Fruit fly (Drosophila melanogaster) whole organism, embryonic: ENCODE measurements around the gene mRpS30.

Experiments
- Ada2b ChIP-seq: fragments of 200-800 bp; sonication (Bioruptor generic); IDR thresholded peaks from 2 replicates; pipeline ENCODE4 v1.3.6; 2022; ENCODE audit warnings: missing biosample characterization, missing genetic modification characterization
- BtbVII ChIP-seq: fragments of 200-800 bp; sonication (Bioruptor generic); optimal IDR thresholded peaks from 3 replicates; lab custom pipeline; 2017; ENCODE audit warnings: missing biosample characterization, mild to moderate bottlenecking, missing genetic modification characterization
- C15 ChIP-seq: fragments of 200-800 bp; sonication (Bioruptor generic); IDR thresholded peaks from 3 replicates; pipeline ENCODE4 v1.3.6; 2022; ENCODE audit warnings: missing biosample characterization, missing genetic modification characterization
- CG10209 ChIP-seq: fragments of 200-800 bp; sonication (Bioruptor generic); optimal IDR thresholded peaks from 3 replicates; lab custom pipeline; 2017; ENCODE audit warnings: missing biosample characterization, mild to moderate bottlenecking, missing genetic modification characterization, missing genetic modification reagents
- CG1024 ChIP-seq: fragments of 200-800 bp; sonication (Bioruptor generic); IDR thresholded peaks from 2 replicates; pipeline ENCODE4 v1.3.6; 2022; ENCODE audit warnings: missing biosample characterization, missing genetic modification characterization
- CG12219 ChIP-seq: fragments of 200-800 bp; sonication (Bioruptor generic); optimal IDR thresholded peaks from 3 replicates; lab custom pipeline; 2018; ENCODE audit warnings: missing biosample characterization, mild to moderate bottlenecking, missing genetic modification characterization
- CG14667 ChIP-seq: fragments of 200-800 bp; sonication (Bioruptor generic); IDR thresholded peaks from 2 replicates; pipeline ENCODE4 v1.3.6; 2022; ENCODE audit warnings: missing biosample characterization, missing genetic modification characterization
- CG15269 ChIP-seq: fragments of 200-800 bp; sonication (Bioruptor generic); optimal IDR thresholded peaks from 2 replicates; lab custom pipeline; 2018; ENCODE audit warnings: missing biosample characterization, mild to moderate bottlenecking, missing genetic modification characterization, moderate library complexity
- CG1529 ChIP-seq: fragments of 200-800 bp; sonication (Bioruptor generic); optimal IDR thresholded peaks from 3 replicates; lab custom pipeline; 2018; ENCODE audit warnings: missing biosample characterization, missing genetic modification characterization
- CG15479 ChIP-seq: fragments of 200-800 bp; sonication (Bioruptor generic); optimal IDR thresholded peaks from 3 replicates; lab custom pipeline; 2019; ENCODE audit warnings: missing biosample characterization, mild to moderate bottlenecking, missing genetic modification characterization, moderate library complexity
- CG17912 ChIP-seq: fragments of 200-800 bp; sonication (Bioruptor generic); optimal IDR thresholded peaks from 2 replicates; lab custom pipeline; 2018; ENCODE audit warnings: missing biosample characterization, mild to moderate bottlenecking, missing genetic modification characterization
- CG2875 ChIP-seq: fragments of 200-800 bp; sonication (Bioruptor generic); optimal IDR thresholded peaks from 2 replicates; lab custom pipeline; 2017; ENCODE audit warnings: missing biosample characterization, mild to moderate bottlenecking, missing genetic modification characterization, missing genetic modification reagents
- CG31388 ChIP-seq: fragments of 200-800 bp; sonication (Bioruptor generic); optimal IDR thresholded peaks from 2 replicates; lab custom pipeline; 2016; ENCODE audit warnings: missing biosample characterization, missing genetic modification characterization
- CG34376 ChIP-seq: fragments of 200-800 bp; sonication (Bioruptor generic); optimal IDR thresholded peaks from 2 replicates; lab custom pipeline; 2018; ENCODE audit warnings: missing biosample characterization, mild to moderate bottlenecking, missing genetic modification characterization
- CG34422 ChIP-seq: fragments of 200-800 bp; sonication (Bioruptor generic); IDR thresholded peaks from 3 replicates; pipeline ENCODE4 v1.3.6; 2022; ENCODE audit warnings: missing biosample characterization, missing genetic modification characterization
- CG3847 ChIP-seq: fragments of 200-800 bp; sonication (Bioruptor generic); IDR thresholded peaks from 2 replicates; pipeline ENCODE4 v1.3.6; 2022; ENCODE audit warnings: missing biosample characterization, missing genetic modification characterization
- CG42726 ChIP-seq: fragments of 200-800 bp; sonication (Bioruptor generic); IDR thresholded peaks from 2 replicates; pipeline ENCODE4 v1.3.6; 2022; ENCODE audit warnings: missing biosample characterization, missing genetic modification characterization; ENCODE audit not compliant: partially characterized antibody
- CG7372 ChIP-seq: fragments of 200-800 bp; sonication (Bioruptor generic); IDR thresholded peaks from 2 replicates; pipeline ENCODE4 v1.3.6; 2022; ENCODE audit warnings: missing biosample characterization, missing genetic modification characterization
- CG8765 ChIP-seq: fragments of 200-800 bp; sonication (Bioruptor generic); IDR thresholded peaks from 2 replicates; pipeline ENCODE4 v1.3.6; 2022; ENCODE audit warnings: missing biosample characterization, missing genetic modification characterization
- CG9437 ChIP-seq: fragments of 200-800 bp; sonication (Bioruptor generic); optimal IDR thresholded peaks from 2 replicates; lab custom pipeline; 2018; ENCODE audit warnings: missing biosample characterization, mild to moderate bottlenecking, missing genetic modification characterization
- Camta ChIP-seq: fragments of 200-800 bp; sonication (Bioruptor generic); optimal IDR thresholded peaks from 2 replicates; lab custom pipeline; 2016; ENCODE audit warnings: missing biosample characterization, missing genetic modification characterization
- CrebB ChIP-seq: fragments of 200-800 bp; sonication (Bioruptor generic); optimal IDR thresholded peaks from 3 replicates; lab custom pipeline; 2018; ENCODE audit warnings: missing biosample characterization, mild to moderate bottlenecking, missing genetic modification characterization
- Dip2 ChIP-seq: fragments of 200-800 bp; sonication (Bioruptor generic); IDR thresholded peaks from 2 replicates; pipeline ENCODE4 v1.3.6; 2022; ENCODE audit warnings: missing biosample characterization, missing genetic modification characterization
- HLHmδ ChIP-seq: fragments of 200-800 bp; sonication (Bioruptor generic); optimal IDR thresholded peaks from 2 replicates; lab custom pipeline; 2018; ENCODE audit warnings: missing biosample characterization, mild to moderate bottlenecking, missing genetic modification characterization, moderate library complexity
- Hand ChIP-seq: fragments of 200-800 bp; sonication (Bioruptor generic); optimal IDR thresholded peaks from 2 replicates; lab custom pipeline; 2017; ENCODE audit warnings: mild to moderate bottlenecking, missing biosample characterization, missing genetic modification reagents, missing genetic modification characterization
- Hey ChIP-seq: fragments of 200-800 bp; sonication (Bioruptor generic); optimal IDR thresholded peaks from 3 replicates; lab custom pipeline; 2018; ENCODE audit warnings: missing biosample characterization, mild to moderate bottlenecking, missing genetic modification characterization
- Meics ChIP-seq: fragments of 200-800 bp; sonication (Bioruptor generic); optimal IDR thresholded peaks from 2 replicates; lab custom pipeline; 2017; ENCODE audit warnings: missing biosample characterization, mild to moderate bottlenecking, missing genetic modification characterization
- Mes4 ChIP-seq: fragments of 200-800 bp; sonication (Bioruptor generic); optimal IDR thresholded peaks from 2 replicates; lab custom pipeline; 2016; ENCODE audit warnings: missing biosample characterization, missing genetic modification characterization
- Mrtf ChIP-seq: fragments of 200-800 bp; sonication (Bioruptor generic); IDR thresholded peaks from 3 replicates; pipeline ENCODE4 v1.3.6; 2022; ENCODE audit warnings: missing biosample characterization, missing genetic modification characterization
- Neu2 ChIP-seq: fragments of 200-800 bp; sonication (Bioruptor generic); optimal IDR thresholded peaks from 3 replicates; lab custom pipeline; 2016; ENCODE audit warnings: missing biosample characterization, missing genetic modification characterization, borderline replicate concordance
- Nf-YB ChIP-seq: fragments of 200-800 bp; sonication (Bioruptor generic); optimal IDR thresholded peaks from 3 replicates; lab custom pipeline; 2019; ENCODE audit warnings: missing biosample characterization, mild to moderate bottlenecking, missing genetic modification characterization, moderate library complexity
- Rfx ChIP-seq: fragments of 200-800 bp; sonication (Bioruptor generic); IDR thresholded peaks from 2 replicates; pipeline ENCODE4 v1.3.6; 2022; ENCODE audit warnings: missing biosample characterization, missing genetic modification characterization
- TFAM ChIP-seq: fragments of 200-800 bp; sonication (Bioruptor generic); optimal IDR thresholded peaks from 2 replicates; lab custom pipeline; 2017; ENCODE audit warnings: missing biosample characterization, missing genetic modification characterization, inconsistent platforms
- abd-A ChIP-seq: fragments of 200-800 bp; sonication (Bioruptor generic); optimal IDR thresholded peaks from 3 replicates; lab custom pipeline; 2019; ENCODE audit warnings: missing biosample characterization, mild to moderate bottlenecking, missing genetic modification characterization, moderate library complexity
- chinmo ChIP-seq: fragments of 200-800 bp; sonication (Bioruptor generic); IDR thresholded peaks from 4 replicates; pipeline ENCODE4 v1.3.6; 2022; ENCODE audit warnings: missing biosample characterization, missing genetic modification characterization; ENCODE audit not compliant: partially characterized antibody
- ems ChIP-seq: fragments of 200-800 bp; sonication (Bioruptor generic); optimal IDR thresholded peaks from 3 replicates; lab custom pipeline; 2016; ENCODE audit warnings: missing biosample characterization, missing genetic modification characterization
- en ChIP-seq: fragments of 200-800 bp; sonication (Bioruptor generic); optimal IDR thresholded peaks from 2 replicates; lab custom pipeline; 2016; ENCODE audit warnings: missing biosample characterization, missing genetic modification characterization
- fu2 ChIP-seq: fragments of 200-800 bp; sonication (Bioruptor generic); optimal IDR thresholded peaks from 2 replicates; lab custom pipeline; 2016; ENCODE audit warnings: missing biosample characterization, missing genetic modification characterization
- insv ChIP-seq, 2 experiments: fragments of 200-800 bp; sonication (Bioruptor generic); optimal IDR thresholded peaks; 3 replicates each; lab custom pipeline; 2016 to 2018; ENCODE audit warnings: missing biosample characterization in 2 of 2, missing genetic modification characterization in 2 of 2
- jigr1 ChIP-seq: fragments of 200-800 bp; sonication (Bioruptor generic); IDR thresholded peaks from 3 replicates; pipeline ENCODE4 v1.3.6; 2022; ENCODE audit warnings: missing biosample characterization, missing genetic modification characterization
- lmd ChIP-seq: fragments of 200-800 bp; sonication (Bioruptor generic); IDR thresholded peaks from 2 replicates; pipeline ENCODE4 v1.3.6; 2022; ENCODE audit warnings: missing biosample characterization, missing genetic modification characterization
- lola ChIP-seq, 3 experiments: fragments of >200 bp in 2 of 3; fragments of 200-800 bp in 1 of 3; sonication (Bioruptor generic) in 1 of 3; optimal IDR thresholded peaks; 2 replicates each; lab custom pipeline; 2017 to 2019; ENCODE audit warnings: missing biosample characterization in 3 of 3, missing genetic modification characterization in 3 of 3, mild to moderate bottlenecking in 1 of 3, moderate library complexity in 1 of 3
- oc ChIP-seq: fragments of 200-800 bp; sonication (Bioruptor generic); optimal IDR thresholded peaks from 2 replicates; lab custom pipeline; 2018; ENCODE audit warnings: missing biosample characterization, mild to moderate bottlenecking, missing genetic modification characterization, moderate library complexity
- psq ChIP-seq: fragments of 200-800 bp; sonication (Bioruptor generic); optimal IDR thresholded peaks from 2 replicates; lab custom pipeline; 2017; ENCODE audit warnings: missing biosample characterization, missing genetic modification characterization
- rib ChIP-seq: fragments of 200-800 bp; sonication (Bioruptor generic); IDR thresholded peaks from 2 replicates; pipeline ENCODE4 v1.3.6; 2022; ENCODE audit warnings: missing biosample characterization, missing genetic modification characterization
- ro ChIP-seq: fragments of 200-800 bp; sonication (Bioruptor generic); IDR thresholded peaks from 2 replicates; pipeline ENCODE4 v1.3.6; 2022; ENCODE audit warnings: missing biosample characterization, missing genetic modification characterization
- sd ChIP-seq: fragments of 200-800 bp; sonication (Bioruptor generic); optimal IDR thresholded peaks from 3 replicates; lab custom pipeline; 2018; ENCODE audit warnings: missing biosample characterization, mild to moderate bottlenecking, missing genetic modification characterization, moderate library complexity
- sens ChIP-seq: fragments of 200-800 bp; sonication (Bioruptor generic); peaks from one replicate; lab custom pipeline; 2016; ENCODE audit warnings: missing biosample characterization, missing genetic modification characterization
- seq ChIP-seq: fragments of 200-800 bp; sonication (Bioruptor generic); IDR thresholded peaks from 2 replicates; pipeline ENCODE4 v1.3.6; 2022; ENCODE audit warnings: missing biosample characterization, missing genetic modification characterization
- tin ChIP-seq: fragments of 200-800 bp; sonication (Bioruptor generic); optimal IDR thresholded peaks from 3 replicates; lab custom pipeline; 2016; ENCODE audit warnings: missing biosample characterization, missing genetic modification characterization
- trh ChIP-seq: fragments of 200-800 bp; sonication (Bioruptor generic); optimal IDR thresholded peaks from 2 replicates; lab custom pipeline; 2016; ENCODE audit warnings: missing biosample characterization, missing genetic modification characterization

Gene mRpS30

dm6 chrX:15740288-15740726, 45.5 kb upstream of the mRpS30 start (continued):
- TF ChIP-seq fu2 (GFP tag; lab: Kevin White, UChicago): peak; percentile 37
- peak; percentile 91 for TF ChIP-seq sens (GFP tag; lab: Kevin White, UChicago)
- TF ChIP-seq CG3847 (GFP tag; lab: Robert Waterston, UW): peak; percentile 78
- peak; percentile 75 for TF ChIP-seq Ada2b (GFP tag; lab: Robert Waterston, UW)
- peak; percentile 70 for TF ChIP-seq CG10209 (GFP tag; lab: Kevin White, UChicago)
- TF ChIP-seq Neu2 (GFP tag; lab: Kevin White, UChicago): no peak
- TF ChIP-seq CG42726 (GFP tag; lab: Robert Waterston, UW): no peak
- peak; percentile 66 for TF ChIP-seq ems (GFP tag; lab: Kevin White, UChicago)
- peak; percentile 65 for TF ChIP-seq seq (GFP tag; lab: Robert Waterston, UW)
- 0 out of 2 replicates have a peak, but pooled peaks have one; percentile 42 for TF ChIP-seq CG1024 (GFP tag; lab: Robert Waterston, UW)
- TF ChIP-seq CG31388: no peak
- no peak for TF ChIP-seq en (GFP tag; lab: Kevin White, UChicago)
- TF ChIP-seq oc: no peak
- peak; percentile 80 for TF ChIP-seq CG15269
- TF ChIP-seq trh (GFP tag; lab: Kevin White, UChicago): peak; percentile 23
- TF ChIP-seq CG17912 (GFP tag; lab: Kevin White, UChicago): no peak
- TF ChIP-seq Hey (tag; lab: Kevin White, UChicago): peak; percentile 57
- TF ChIP-seq Camta (GFP tag; lab: Kevin White, UChicago): peak; percentile 20
- TF ChIP-seq CG2875: peak; percentile 1
- TF ChIP-seq tin (GFP tag; lab: Kevin White, UChicago): peak; percentile 49
- TF ChIP-seq Hand (GFP tag; lab: Kevin White, UChicago): peak; percentile 76
- TF ChIP-seq C15 (GFP tag; lab: Robert Waterston, UW): peak; percentile 47; the same call in 1 of the 3 replicates
- TF ChIP-seq rib (GFP tag; lab: Robert Waterston, UW): peak; percentile 81
- no peak for TF ChIP-seq chinmo (GFP tag; lab: Robert Waterston, UW)
- no peak for TF ChIP-seq abd-A
- TF ChIP-seq BtbVII: peak; percentile 48
- TF ChIP-seq CG1529: peak; percentile 30
- TF ChIP-seq CG9437 (GFP tag; lab: Kevin White, UChicago): no peak
- TF ChIP-seq psq (GFP tag; lab: Kevin White, UChicago): no peak
- TF ChIP-seq Nf-YB (GFP tag; lab: Kevin White, UChicago): peak; percentile 44
- peak; percentile 56 for TF ChIP-seq sd (tag; lab: Kevin White, UChicago)
- TF ChIP-seq CG34376 (GFP tag; lab: Kevin White, UChicago): peak; percentile 66
- TF ChIP-seq CG8765 (GFP tag; lab: Robert Waterston, UW): no peak
- TF ChIP-seq CG12219 (GFP tag; lab: Kevin White, UChicago): peak; percentile 67
- no peak for TF ChIP-seq HLHmδ (GFP tag; lab: Kevin White, UChicago)
- TF ChIP-seq CrebB (tag; lab: Kevin White, UChicago): peak; percentile 50
- TF ChIP-seq lmd: peak; percentile 71; the same call in 1 of the 2 replicates
- peak; percentile 85 for TF ChIP-seq Meics (GFP tag; lab: Kevin White, UChicago)
- peak; percentile 60 for TF ChIP-seq CG14667
- no peak for TF ChIP-seq TFAM
- peak; percentile 92 for TF ChIP-seq Rfx (GFP tag; lab: Robert Waterston, UW)
- TF ChIP-seq CG15479 (GFP tag; lab: Kevin White, UChicago): no peak
- no peak for TF ChIP-seq Mes4 (GFP tag; lab: Kevin White, UChicago)
- peak; percentile 57; the same call in 1 of the 2 replicates for TF ChIP-seq CG7372 (GFP tag; lab: Robert Waterston, UW)
- TF ChIP-seq Dip2 (GFP tag; lab: Robert Waterston, UW): no peak
- peak in 1 of 3 experiments; percentile 25 for TF ChIP-seq lola (GFP tag; optimal IDR thresholded peaks at IDR 0.05; lab: Kevin White, UChicago)
- no peak for TF ChIP-seq ro (GFP tag; lab: Robert Waterston, UW)
- peak; percentile 61; the same call in 1 of the 3 replicates for TF ChIP-seq Mrtf (GFP tag; lab: Robert Waterston, UW)
- TF ChIP-seq insv (GFP tag; optimal IDR thresholded peaks at IDR 0.05; lab: Kevin White, UChicago): peak in 1 of 2 experiments; percentile 27
- peak; percentile 57; the same call in 1 of the 3 replicates for TF ChIP-seq CG34422 (GFP tag; lab: Robert Waterston, UW)
- no peak for TF ChIP-seq jigr1
